Fruit fly (Drosophila melanogaster): Measurements from ENCODE around the gene CG18478.
"Not testable (repeated sequence)": the region's sequence is repeated elsewhere in the genome, so short reads cannot be mapped to it uniquely, and the experiment has no call there.

- TF ChIP-seq h, Sin3A, psq (optimal IDR thresholded peaks at IDR 0.05): not testable (repeated sequence)
These were observed 10.6 kb upstream of the CG18478 start, which contains the start of gene CG44141 for dm6 chr2L:15659374-15659773.

Measured in Kc167 (cell line).